Fruit fly (Drosophila melanogaster) whole organism, embryonic: ENCODE data around the gene Ae2.

Experiments
- bigmax ChIP-seq: fragments of 200-800 bp; sonication (Bioruptor generic); optimal IDR thresholded peaks from 2 replicates; lab custom pipeline; 2018; ENCODE audit warnings: missing biosample characterization, mild to moderate bottlenecking, missing genetic modification characterization
- run ChIP-seq: fragments of 200-800 bp; sonication (Bioruptor generic); optimal IDR thresholded peaks from 3 replicates; lab custom pipeline; 2018; ENCODE audit warnings: missing biosample characterization, mild to moderate bottlenecking, missing genetic modification characterization

dm6 chr3L:9720102-9720501 is 43.2 kb upstream of the Ae2 start:
- TF ChIP-seq bigmax (GFP tag; lab: Kevin White, UChicago) (no peak), run (tag; lab: Kevin White, UChicago) (no peak)
